Fruit fly (Drosophila melanogaster): ENCODE measurements around the gene CG34308.

DNA sequence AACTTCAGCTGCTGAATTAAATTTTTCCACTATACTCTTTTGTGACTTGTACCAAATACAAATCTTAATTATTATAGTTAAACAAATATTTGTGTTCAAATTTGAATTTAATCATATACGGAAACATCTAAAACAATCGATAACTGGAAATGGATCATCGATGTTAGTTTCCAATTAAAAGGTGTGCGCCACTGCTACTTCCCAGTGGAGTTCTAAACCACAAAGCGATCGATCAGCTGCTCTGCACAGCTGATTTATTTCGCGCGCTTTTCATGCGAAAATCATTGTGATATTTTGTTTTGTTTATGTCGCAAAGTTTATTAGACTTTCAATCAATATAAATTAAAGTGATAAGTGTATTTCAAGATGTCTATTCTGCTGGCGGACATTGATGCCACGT, 647 bp upstream of the CG34308 start, which contains the start of gene timeout:
- no peak for TF ChIP-seq chn (GFP tag; optimal IDR thresholded peaks at IDR 0.05)
- TF ChIP-seq lbe (GFP tag; optimal IDR thresholded peaks at IDR 0.05), result no peak
- peak; percentile 70; the same call in 1 of the 2 replicates for TF ChIP-seq E2f1 (GFP tag; IDR thresholded peaks at IDR 0.05)

Measured in whole organism, embryonic.